Fruit fly (Drosophila melanogaster) whole organism, prepupa: ENCODE results near the gene CG42557.

Experiments
- CG11762 ChIP-seq: fragments of 200-800 bp; sonication (Bioruptor generic); optimal IDR thresholded peaks from 3 replicates; lab custom pipeline; 2016; ENCODE audit warnings: missing biosample characterization, missing genetic modification characterization; ENCODE audit not compliant: insufficient read depth
- CG32006 ChIP-seq: fragments of 200-800 bp; sonication (Bioruptor generic); optimal IDR thresholded peaks from 3 replicates; lab custom pipeline; 2017; ENCODE audit warnings: missing biosample characterization, mild to moderate bottlenecking, missing genetic modification characterization
- CG6808 ChIP-seq: fragments of 200-800 bp; sonication (Bioruptor generic); optimal IDR thresholded peaks from 3 replicates; lab custom pipeline; 2017; ENCODE audit warnings: missing biosample characterization, missing genetic modification characterization, mild to moderate bottlenecking, moderate library complexity, missing genetic modification reagents
- CG9139 ChIP-seq: fragments of 200-800 bp; sonication (Bioruptor generic); optimal IDR thresholded peaks from 3 replicates; lab custom pipeline; 2017; ENCODE audit warnings: missing biosample characterization, mild to moderate bottlenecking, missing genetic modification characterization
- Hr39 ChIP-seq: fragments of 200-800 bp; sonication (Bioruptor generic); optimal IDR thresholded peaks from 2 replicates; lab custom pipeline; 2016; ENCODE audit warnings: missing biosample characterization, missing genetic modification characterization
- esn ChIP-seq: fragments of 200-800 bp; sonication (Bioruptor generic); optimal IDR thresholded peaks from 2 replicates; lab custom pipeline; 2016; ENCODE audit warnings: missing biosample characterization, mild to moderate bottlenecking, missing genetic modification characterization, moderate library complexity
- fd85E ChIP-seq: fragments of 200-800 bp; sonication (Bioruptor generic); optimal IDR thresholded peaks from 3 replicates; lab custom pipeline; 2016; ENCODE audit warnings: missing biosample characterization, missing genetic modification characterization
- pdm3 ChIP-seq: fragments of 200-800 bp; sonication (Bioruptor generic); optimal IDR thresholded peaks from 3 replicates; lab custom pipeline; 2016; ENCODE audit warnings: missing biosample characterization, missing genetic modification characterization
- ss ChIP-seq, 2 experiments: fragments of 200-800 bp; sonication (Bioruptor generic); optimal IDR thresholded peaks; 2 replicates in 1 of 2; 3 replicates in 1 of 2; lab custom pipeline; 2017 to 2018; ENCODE audit warnings: mild to moderate bottlenecking in 2 of 2, missing biosample characterization in 2 of 2, missing genetic modification characterization in 2 of 2, moderate library complexity in 1 of 2
- topi ChIP-seq: fragments of 200-800 bp; sonication (Bioruptor generic); optimal IDR thresholded peaks from 3 replicates; lab custom pipeline; 2016; ENCODE audit warnings: missing biosample characterization, missing genetic modification characterization
- vri ChIP-seq: fragments of 200-800 bp; sonication (Bioruptor generic); optimal IDR thresholded peaks from 3 replicates; lab custom pipeline; 2016; ENCODE audit warnings: missing biosample characterization, mild to moderate bottlenecking, missing genetic modification characterization

CG42557 gene

DNA sequence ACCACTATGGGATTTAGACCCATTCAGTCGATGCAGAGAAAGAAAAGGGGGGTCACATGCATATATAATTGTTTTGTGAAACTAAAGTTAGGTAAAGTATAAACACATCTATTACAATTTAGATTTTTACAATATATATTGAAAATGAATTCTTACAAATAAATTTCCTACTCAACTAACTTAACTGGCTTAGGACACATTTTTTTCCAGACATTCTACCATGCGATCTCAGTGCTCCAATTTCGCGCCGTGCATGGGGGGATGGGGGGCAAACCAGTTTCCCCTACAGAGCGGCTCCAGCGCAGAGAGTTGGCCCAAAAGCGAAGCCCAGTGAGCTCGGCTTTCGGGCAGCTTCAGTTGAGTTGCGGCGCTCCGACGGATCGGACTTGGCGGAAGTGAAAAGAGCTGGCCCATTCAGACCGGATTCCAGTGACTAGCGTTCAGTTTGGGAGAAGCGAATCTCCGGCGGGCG lies 50.0 kb downstream of the CG42557 start, which contains the start of gene CG7896 (continued):
- TF ChIP-seq CG6808 (GFP tag; lab: Kevin White, UChicago) (peak; percentile 80), fd85E (GFP tag; lab: Kevin White, UChicago) (peak; percentile 34), CG11762 (GFP tag; lab: Kevin White, UChicago) (peak; percentile 65), topi (GFP tag; lab: Kevin White, UChicago) (peak; percentile 80), esn (peak; percentile 90), CG9139 (GFP tag; lab: Kevin White, UChicago) (peak; percentile 55), CG32006 (peak; percentile 91), pdm3 (GFP tag; lab: Kevin White, UChicago) (peak; percentile 70), ss (GFP tag; optimal IDR thresholded peaks at IDR 0.05; lab: Kevin White, UChicago) (peak; percentile 56 to 86), vri (GFP tag; lab: Kevin White, UChicago) (peak; percentile 72)

- peak in 1 of 2 experiments; percentile 31 for TF ChIP-seq ss (GFP tag; optimal IDR thresholded peaks at IDR 0.05; lab: Kevin White, UChicago)
- TF ChIP-seq Hr39 (GFP tag; lab: Kevin White, UChicago): no peak
Observed at dm6 chr3R:29983886-29984285, 50.8 kb downstream of the CG42557 start.
